Worm (Caenorhabditis elegans) whole organism, L1 larva: ENCODE measurements around the gene slc-28.1.

Source experiments
- C04F5.9 ChIP-seq: sonication (generic microtip); optimal IDR thresholded peaks from 2 replicates; lab custom pipeline; 2016; ENCODE audit warnings: missing genetic modification characterization, missing compliant biosample characterization
- C16A3.4 ChIP-seq: fragments of 150-350 bp; optimal IDR thresholded peaks from 2 replicates; lab custom pipeline; 2014; ENCODE audit warnings: missing biosample characterization, missing genetic modification characterization
- C34B4.2 ChIP-seq: sonication (generic microtip); optimal IDR thresholded peaks from 2 replicates; lab custom pipeline; 2017; ENCODE audit warnings: mild to moderate bottlenecking, missing genetic modification characterization, missing compliant biosample characterization
- F16B12.6 ChIP-seq: fragments of 150-350 bp; optimal IDR thresholded peaks from 2 replicates; lab custom pipeline; 2014; ENCODE audit warnings: missing biosample characterization, missing genetic modification characterization
- Y116A8C.19 ChIP-seq: sonication (generic microtip); optimal IDR thresholded peaks from 2 replicates; lab custom pipeline; 2016; ENCODE audit warnings: missing compliant biosample characterization, missing genetic modification characterization, borderline replicate concordance
- aly-2 ChIP-seq: fragments of 150-350 bp; optimal IDR thresholded peaks from 2 replicates; lab custom pipeline; 2014; ENCODE audit warnings: missing biosample characterization, missing genetic modification characterization
- ama-1 ChIP-seq: fragments of 150-350 bp; optimal IDR thresholded peaks from 2 replicates; lab custom pipeline; 2014
- blmp-1 ChIP-seq: fragments of 150-350 bp; optimal IDR thresholded peaks from 2 replicates; lab custom pipeline; 2014; ENCODE audit warnings: missing biosample characterization, missing genetic modification characterization
- ceh-82 ChIP-seq, 3 experiments: fragments of 150-350 bp in 1 of 3; sonication (generic microtip) in 2 of 3; optimal IDR thresholded peaks; 2 replicates each; lab custom pipeline; 2014 to 2017; ENCODE audit warnings: missing biosample characterization in 3 of 3, missing genetic modification characterization in 3 of 3
- ceh-88 ChIP-seq: fragments of 200-800 bp; sonication (Bioruptor generic); IDR thresholded peaks from 2 replicates; pipeline ENCODE4 v1.3.6; 2022; ENCODE audit warnings: missing genetic modification characterization, missing compliant biosample characterization
- ceh-90 ChIP-seq: sonication (generic microtip); optimal IDR thresholded peaks from 2 replicates; lab custom pipeline; 2016; ENCODE audit warnings: missing genetic modification characterization, missing compliant biosample characterization
- dpl-1 ChIP-seq, 3 experiments: fragments of 150-350 bp in 2 of 3; sonication (generic microtip) in 1 of 3; optimal IDR thresholded peaks; 2 replicates each; lab custom pipeline; 2014 to 2017; ENCODE audit warnings: missing biosample characterization in 3 of 3, missing genetic modification characterization in 3 of 3, missing genetic modification reagents in 3 of 3
- efl-1 ChIP-seq, 4 experiments: fragments of 150-350 bp; optimal IDR thresholded peaks in 3 of 4; peaks in 1 of 4; 1 replicate in 1 of 4; 2 replicates in 3 of 4; lab custom pipeline; 2014; ENCODE audit warnings: missing biosample characterization in 2 of 4, missing genetic modification characterization in 2 of 4, missing genetic modification reagents in 2 of 4
- egl-13 ChIP-seq: sonication (generic microtip); optimal IDR thresholded peaks from 2 replicates; lab custom pipeline; 2016; ENCODE audit warnings: missing genotype, missing genetic modification reagents, missing genetic modification characterization, missing compliant biosample characterization
- egl-27 ChIP-seq, 2 experiments: fragments of 150-350 bp in 1 of 2; sonication (generic microtip); optimal IDR thresholded peaks; 3 replicates each; lab custom pipeline; 2017 to 2018; ENCODE audit warnings: missing biosample characterization in 2 of 2, missing genetic modification characterization in 2 of 2, missing genetic modification reagents in 2 of 2
- elt-2 ChIP-seq: sonication (generic microtip); optimal IDR thresholded peaks from 2 replicates; lab custom pipeline; 2016; ENCODE audit warnings: missing genetic modification characterization, mild to moderate bottlenecking, inconsistent platforms, missing compliant biosample characterization, missing genetic modification reagents
- elt-3 ChIP-seq, 6 experiments: fragments of 150-350 bp in 1 of 6; sonication (generic microtip); optimal IDR thresholded peaks; 2 replicates each; lab custom pipeline; 2017 to 2018; ENCODE audit warnings: missing biosample characterization in 6 of 6, missing genetic modification characterization in 6 of 6, inconsistent platforms in 1 of 6
- fkh-4 ChIP-seq: sonication (generic microtip); optimal IDR thresholded peaks from 2 replicates; lab custom pipeline; 2016; ENCODE audit warnings: missing compliant biosample characterization, missing genetic modification characterization, borderline replicate concordance
- fos-1 ChIP-seq: fragments of 150-350 bp; optimal IDR thresholded peaks from 2 replicates; lab custom pipeline; 2014; ENCODE audit warnings: missing biosample characterization, missing genetic modification characterization
- hlh-4 ChIP-seq: sonication (generic microtip); optimal IDR thresholded peaks from 2 replicates; lab custom pipeline; 2016; ENCODE audit warnings: mild to moderate bottlenecking, missing genetic modification characterization, missing compliant biosample characterization
- hpl-2 ChIP-seq: fragments of 150-350 bp; optimal IDR thresholded peaks from 2 replicates; lab custom pipeline; 2014; ENCODE audit warnings: missing biosample characterization, missing genetic modification reagents, missing genetic modification characterization
- irx-1 ChIP-seq: sonication (generic microtip); optimal IDR thresholded peaks from 2 replicates; lab custom pipeline; 2016; ENCODE audit warnings: missing genetic modification characterization, missing compliant biosample characterization
- isw-1 ChIP-seq: fragments of 200-800 bp; sonication (Bioruptor generic); IDR thresholded peaks from 2 replicates; pipeline ENCODE4 v1.3.6; 2022; ENCODE audit warnings: missing genetic modification characterization, missing compliant biosample characterization
- lin-13 ChIP-seq: fragments of 150-350 bp; optimal IDR thresholded peaks from 2 replicates; lab custom pipeline; 2014; ENCODE audit warnings: missing biosample characterization, missing genetic modification reagents, missing genetic modification characterization
- lin-35 ChIP-seq, 2 experiments: fragments of 150-350 bp; optimal IDR thresholded peaks; 2 replicates each; lab custom pipeline; 2014; ENCODE audit warnings: missing biosample characterization in 2 of 2, missing genetic modification characterization in 2 of 2, missing genetic modification reagents in 2 of 2
- mdl-1 ChIP-seq, 2 experiments: fragments of 150-350 bp; optimal IDR thresholded peaks; 2 replicates each; lab custom pipeline; 2014 to 2017; ENCODE audit warnings: missing biosample characterization in 2 of 2, missing genetic modification characterization in 2 of 2, inconsistent platforms in 1 of 2
- nhr-20 ChIP-seq: sonication (generic microtip); optimal IDR thresholded peaks from 2 replicates; lab custom pipeline; 2016; ENCODE audit warnings: mild to moderate bottlenecking, missing genetic modification characterization, missing compliant biosample characterization
- nhr-71 ChIP-seq: sonication (generic microtip); optimal IDR thresholded peaks from 2 replicates; lab custom pipeline; 2016; ENCODE audit warnings: mild to moderate bottlenecking, missing genetic modification characterization, moderate library complexity, missing compliant biosample characterization
- nhr-77 ChIP-seq: fragments of 150-350 bp; optimal IDR thresholded peaks from 2 replicates; lab custom pipeline; 2014; ENCODE audit warnings: missing biosample characterization, missing genetic modification characterization
- nhr-85 ChIP-seq: sonication (generic microtip); peaks from one replicate; lab custom pipeline; 2016; ENCODE audit warnings: missing genetic modification characterization, inconsistent platforms, missing compliant biosample characterization
- nhr-90 ChIP-seq: sonication (generic microtip); optimal IDR thresholded peaks from 2 replicates; lab custom pipeline; 2016; ENCODE audit warnings: mild to moderate bottlenecking, missing genetic modification characterization, missing compliant biosample characterization; ENCODE audit not compliant: poor library complexity
- pag-3 ChIP-seq: sonication (generic microtip); optimal IDR thresholded peaks from 2 replicates; lab custom pipeline; 2017; ENCODE audit warnings: missing genetic modification characterization, mild to moderate bottlenecking, missing compliant biosample characterization, antibody characterized with exemption, borderline replicate concordance; ENCODE audit not compliant: insufficient read depth
- snpc-4 ChIP-seq: fragments of 150-350 bp; optimal IDR thresholded peaks from 2 replicates; lab custom pipeline; 2014; ENCODE audit warnings: missing biosample characterization, missing genetic modification characterization
- snu-23 ChIP-seq: sonication (generic microtip); optimal IDR thresholded peaks from 2 replicates; lab custom pipeline; 2016; ENCODE audit warnings: missing genetic modification characterization, missing compliant biosample characterization
- sup-37 ChIP-seq: fragments of 200-800 bp; sonication (Bioruptor generic); optimal IDR thresholded peaks from 2 replicates; lab custom pipeline; 2018; ENCODE audit warnings: mild to moderate bottlenecking, missing genetic modification characterization, missing compliant biosample characterization
- tbx-2 ChIP-seq: sonication (generic microtip); optimal IDR thresholded peaks from 2 replicates; lab custom pipeline; 2016; ENCODE audit warnings: missing genetic modification characterization, missing compliant biosample characterization
- tlp-1 ChIP-seq: fragments of 150-350 bp; optimal IDR thresholded peaks from 2 replicates; lab custom pipeline; 2014; ENCODE audit warnings: missing biosample characterization, missing genetic modification characterization
- zip-4 ChIP-seq: fragments of 200-800 bp; sonication (Bioruptor generic); optimal IDR thresholded peaks from 2 replicates; lab custom pipeline; 2018; ENCODE audit warnings: mild to moderate bottlenecking, missing genetic modification characterization, moderate library complexity, missing compliant biosample characterization
- ztf-11 ChIP-seq, 2 experiments: sonication (generic microtip); optimal IDR thresholded peaks; 2 replicates each; lab custom pipeline; 2016 to 2017; ENCODE audit warnings: missing genetic modification characterization in 2 of 2, missing biosample characterization in 1 of 2, missing compliant biosample characterization in 1 of 2

The slc-28.1 gene

ce11 chrV:3464897-3465296, 1.3 kb downstream of the slc-28.1 start:
- TF ChIP-seq zip-4 (GFP tag; lab: Kevin White, UChicago), result no peak
- no peak for TF ChIP-seq C04F5.9 (tag; lab: Kevin White, UChicago)
- no peak for TF ChIP-seq F16B12.6 (tag; lab: Kevin White, UChicago)
- no peak for TF ChIP-seq ztf-11 (tag; optimal IDR thresholded peaks at IDR 0.05; lab: Kevin White, UChicago)
- TF ChIP-seq egl-27 (tag; optimal IDR thresholded peaks at IDR 0.05; lab: Kevin White, UChicago), result no peak
- no peak for TF ChIP-seq ceh-88 (GFP tag; lab: Robert Waterston, UW)
- TF ChIP-seq fkh-4 (tag; lab: Kevin White, UChicago), result no peak
- TF ChIP-seq ceh-90 (tag; lab: Kevin White, UChicago), result no peak
- TF ChIP-seq tlp-1 (tag; lab: Kevin White, UChicago), result no peak
- no peak for TF ChIP-seq dpl-1 (GFP tag; optimal IDR thresholded peaks at IDR 0.05; lab: Kevin White, UChicago)
- TF ChIP-seq aly-2, result no peak
- TF ChIP-seq nhr-71 (tag; lab: Kevin White, UChicago), result no peak
- no peak for TF ChIP-seq pag-3 (tag; lab: Kevin White, UChicago)
- TF ChIP-seq tbx-2 (tag; lab: Kevin White, UChicago), result no peak
- TF ChIP-seq hlh-4 (tag; lab: Kevin White, UChicago), result no peak
- no peak for TF ChIP-seq isw-1 (GFP tag; lab: Robert Waterston, UW)
- no peak for TF ChIP-seq irx-1

ce11 chrV:3468436-3468835, 4.8 kb downstream of the slc-28.1 start, which contains the start of gene gst-33:
TSS of gene gst-33 (minus strand) at chrV:3468562.
- peak; percentile 80 for TF ChIP-seq nhr-85 (tag; lab: Kevin White, UChicago)
- TF ChIP-seq hpl-2 (GFP tag; lab: Kevin White, UChicago), result no peak
- TF ChIP-seq sup-37, result no peak
- peak; percentile 69 for TF ChIP-seq elt-2 (tag; lab: Kevin White, UChicago)
- TF ChIP-seq mdl-1 (tag; optimal IDR thresholded peaks at IDR 0.05; lab: Kevin White, UChicago), result peak in 1 of 2 experiments; percentile 28
- TF ChIP-seq lin-35 (GFP tag; optimal IDR thresholded peaks at IDR 0.05; lab: Kevin White, UChicago), result peak in 1 of 2 experiments; percentile 44
- TF ChIP-seq snpc-4 (tag; lab: Kevin White, UChicago), result no peak
- no peak for TF ChIP-seq fos-1
- TF ChIP-seq C16A3.4 (tag; lab: Kevin White, UChicago), result no peak
- peak; percentile 69 for TF ChIP-seq nhr-20 (tag; lab: Kevin White, UChicago)
- TF ChIP-seq blmp-1 (tag; lab: Kevin White, UChicago), result peak; percentile 92
- TF ChIP-seq elt-3 (tag; optimal IDR thresholded peaks at IDR 0.05; lab: Kevin White, UChicago), result peak in 1 of 6 experiments; percentile 26
- TF ChIP-seq efl-1 (optimal IDR thresholded peaks at IDR 0.05; lab: Kevin White, UChicago), result peak; percentile 20 to 33
- TF ChIP-seq efl-1 (GFP tag; optimal IDR thresholded peaks at IDR 0.05 in 1 of 2; lab: Kevin White, UChicago), result peak in 1 of 2 experiments; percentile 85
- peak; percentile 51 for TF ChIP-seq snu-23
- peak; percentile 16 for TF ChIP-seq nhr-77
- TF ChIP-seq F16B12.6 (tag; lab: Kevin White, UChicago), result no peak
- peak; percentile 40 for TF ChIP-seq nhr-90 (tag; lab: Kevin White, UChicago)
- TF ChIP-seq Y116A8C.19 (tag; lab: Kevin White, UChicago), result no peak
- no peak for TF ChIP-seq ceh-82 (tag; optimal IDR thresholded peaks at IDR 0.05; lab: Kevin White, UChicago)
- peak in 1 of 3 experiments; percentile 9 for TF ChIP-seq dpl-1 (GFP tag; optimal IDR thresholded peaks at IDR 0.05; lab: Kevin White, UChicago)
- TF ChIP-seq, all 84 proteins: peak for 12

ce11 chrV:3470782-3471181, 7.2 kb downstream of the slc-28.1 start, which contains the start of gene srbc-29:
TSS of gene srbc-29 (minus strand) at chrV:3470882.
- TF ChIP-seq nhr-90 (tag; lab: Kevin White, UChicago), result no peak
- TF ChIP-seq lin-13 (GFP tag; lab: Kevin White, UChicago), result no peak
- TF ChIP-seq zip-4 (GFP tag; lab: Kevin White, UChicago), result no peak
- TF ChIP-seq nhr-77, result no peak
- no peak for TF ChIP-seq egl-13 (tag; lab: Kevin White, UChicago)
- no peak for TF ChIP-seq snu-23
- TF ChIP-seq ama-1 (lab: Kevin White, UChicago), result no peak
- no peak for TF ChIP-seq C34B4.2 (tag; lab: Kevin White, UChicago)
- no peak for TF ChIP-seq tlp-1 (tag; lab: Kevin White, UChicago)
